In genomic region chr3R:30600154-30601009, dm6 we compare ENCODE assay signal across 1 fruit fly cellular context.
TF ChIP-seq lines count a peak whose summit lies in the region.

No protein-coding gene starts in this region.

TF ChIP-seq in whole organism, embryonic, 481 proteins besides CTCF, POLR2A, EP300 and RAD21 (continued from another document and continues in another):
- peak; percentile 63 for TF ChIP-seq CG33557 (GFP tag; optimal IDR thresholded peaks at IDR 0.05; lab: Kevin White, UChicago)
- TF ChIP-seq sna (GFP tag; IDR thresholded peaks at IDR 0.05; lab: Robert Waterston, UW; ENCODE audit: partially characterized antibody): no peak
- peak; percentile 82 for TF ChIP-seq klu (GFP tag; IDR thresholded peaks at IDR 0.05; lab: Robert Waterston, UW)
- TF ChIP-seq zfh1 (GFP tag; IDR thresholded peaks at IDR 0.05; lab: Robert Waterston, UW): peak; percentile 93
- TF ChIP-seq HLHmδ (GFP tag; optimal IDR thresholded peaks at IDR 0.05; lab: Kevin White, UChicago): no peak
- TF ChIP-seq pros (GFP tag; optimal IDR thresholded peaks at IDR 0.05; lab: Kevin White, UChicago): no peak
- TF ChIP-seq CG9215 (GFP tag; IDR thresholded peaks at IDR 0.05; lab: Robert Waterston, UW): peak; percentile 76
- TF ChIP-seq CG14965 (GFP tag; optimal IDR thresholded peaks at IDR 0.05; lab: Kevin White, UChicago; ENCODE audit: borderline replicate concordance): peak; percentile 43
- peak; percentile 84 for TF ChIP-seq maf-S (GFP tag; optimal IDR thresholded peaks at IDR 0.05; lab: Kevin White, UChicago)
- TF ChIP-seq psq (GFP tag; optimal IDR thresholded peaks at IDR 0.05; lab: Kevin White, UChicago): peak; percentile 87
- peak in 1 of 2 experiments; percentile 94 for TF ChIP-seq eve (GFP tag; optimal IDR thresholded peaks at IDR 0.05; lab: Kevin White, UChicago)
- peak; percentile 70 for TF ChIP-seq CG13624 (GFP tag; optimal IDR thresholded peaks at IDR 0.05; lab: Kevin White, UChicago)
- TF ChIP-seq sc (optimal IDR thresholded peaks at IDR 0.05; lab: Kevin White, UChicago): no peak
- peak; percentile 80 for TF ChIP-seq sc (GFP tag; optimal IDR thresholded peaks at IDR 0.05; lab: Kevin White, UChicago)
- peak; percentile 85 for TF ChIP-seq CG31441 (GFP tag; IDR thresholded peaks at IDR 0.05; lab: Robert Waterston, UW)
- no peak for TF ChIP-seq Opbp (GFP tag; IDR thresholded peaks at IDR 0.05; lab: Robert Waterston, UW; ENCODE audit: partially characterized antibody)
- peak; percentile 87 for TF ChIP-seq CG7786 (GFP tag; optimal IDR thresholded peaks at IDR 0.05; lab: Kevin White, UChicago)
- peak; percentile 91 for TF ChIP-seq Oli (tag; optimal IDR thresholded peaks at IDR 0.05; lab: Kevin White, UChicago)
- TF ChIP-seq jigr1 (GFP tag; IDR thresholded peaks at IDR 0.05; lab: Robert Waterston, UW): 0 out of 3 replicates have a peak, but pooled peaks have one; percentile 29
- TF ChIP-seq CG11093 (GFP tag; IDR thresholded peaks at IDR 0.05; lab: Robert Waterston, UW): peak; percentile 86
- TF ChIP-seq sim (GFP tag; IDR thresholded peaks at IDR 0.05; lab: Robert Waterston, UW): peak; percentile 89
- peak; percentile 70 for TF ChIP-seq Ravus (GFP tag; IDR thresholded peaks at IDR 0.05; lab: Robert Waterston, UW)
- peak; percentile 69 for TF ChIP-seq Usf (GFP tag; optimal IDR thresholded peaks at IDR 0.05; lab: Kevin White, UChicago)
- peak; percentile 94 for TF ChIP-seq CG2120 (GFP tag; optimal IDR thresholded peaks at IDR 0.05; lab: Kevin White, UChicago)
- peak; percentile 95 for TF ChIP-seq CG7556 (GFP tag; optimal IDR thresholded peaks at IDR 0.05; lab: Kevin White, UChicago)
- TF ChIP-seq otp (GFP tag; IDR thresholded peaks at IDR 0.05; lab: Robert Waterston, UW): peak; percentile 93
- TF ChIP-seq CG3065 (GFP tag; optimal IDR thresholded peaks at IDR 0.05; lab: Kevin White, UChicago): peak; percentile 58
- TF ChIP-seq her (GFP tag; optimal IDR thresholded peaks at IDR 0.05; lab: Kevin White, UChicago): peak; percentile 61
- TF ChIP-seq Aef1 (GFP tag; IDR thresholded peaks at IDR 0.05; lab: Robert Waterston, UW): peak; percentile 88
- peak; percentile 92 for TF ChIP-seq pho (GFP tag; optimal IDR thresholded peaks at IDR 0.05; lab: Kevin White, UChicago)
- peak; percentile 92 for TF ChIP-seq CG11456 (GFP tag; IDR thresholded peaks at IDR 0.05; lab: Robert Waterston, UW)
- TF ChIP-seq CG6654 (GFP tag; optimal IDR thresholded peaks at IDR 0.05; lab: Kevin White, UChicago): peak; percentile 76
- TF ChIP-seq dm (GFP tag; optimal IDR thresholded peaks at IDR 0.05; lab: Kevin White, UChicago): peak; percentile 76
- peak; percentile 93 for TF ChIP-seq Ada2b (GFP tag; IDR thresholded peaks at IDR 0.05; lab: Robert Waterston, UW)
- peak; percentile 85 for TF ChIP-seq CG15011 (GFP tag; optimal IDR thresholded peaks at IDR 0.05; lab: Kevin White, UChicago)
- TF ChIP-seq CG7372 (GFP tag; IDR thresholded peaks at IDR 0.05; lab: Robert Waterston, UW): peak; percentile 86
- peak; percentile 84 for TF ChIP-seq CG11085 (GFP tag; IDR thresholded peaks at IDR 0.05; lab: Robert Waterston, UW)
- peak; percentile 82 for TF ChIP-seq chn (GFP tag; optimal IDR thresholded peaks at IDR 0.05; lab: Kevin White, UChicago)
- peak; percentile 72 for TF ChIP-seq Antp (GFP tag; optimal IDR thresholded peaks at IDR 0.05; lab: Kevin White, UChicago)
- TF ChIP-seq sens (GFP tag; lab: Kevin White, UChicago): peak; percentile 98
- peak; percentile 90 for TF ChIP-seq CG3847 (GFP tag; IDR thresholded peaks at IDR 0.05; lab: Robert Waterston, UW)
- peak; percentile 66 for TF ChIP-seq schlank (tag; optimal IDR thresholded peaks at IDR 0.05; lab: Kevin White, UChicago)
- peak; percentile 90 for TF ChIP-seq Hsf (GFP tag; optimal IDR thresholded peaks at IDR 0.05; lab: Kevin White, UChicago)
- peak; percentile 88 for TF ChIP-seq tap (tag; optimal IDR thresholded peaks at IDR 0.05; lab: Kevin White, UChicago)
- TF ChIP-seq CG18476 (GFP tag; optimal IDR thresholded peaks at IDR 0.05; lab: Kevin White, UChicago): peak; percentile 92
- peak; percentile 90 for TF ChIP-seq CG1603 (tag; optimal IDR thresholded peaks at IDR 0.05; lab: Kevin White, UChicago)
- TF ChIP-seq CG11398 (GFP tag; optimal IDR thresholded peaks at IDR 0.05; lab: Kevin White, UChicago): peak; percentile 67
- peak; percentile 81 for TF ChIP-seq CG31224 (GFP tag; IDR thresholded peaks at IDR 0.05; lab: Robert Waterston, UW)
- no peak for TF ChIP-seq dan (GFP tag; IDR thresholded peaks at IDR 0.05; lab: Robert Waterston, UW)
- peak; percentile 95 for TF ChIP-seq CG7839 (tag; optimal IDR thresholded peaks at IDR 0.05; lab: Kevin White, UChicago)
- TF ChIP-seq Hmx (GFP tag; optimal IDR thresholded peaks at IDR 0.05; lab: Kevin White, UChicago): peak; percentile 79
- TF ChIP-seq BEAF-32 (GFP tag; optimal IDR thresholded peaks at IDR 0.05; lab: Kevin White, UChicago): peak; percentile 26
- peak; percentile 84 for TF ChIP-seq tio (GFP tag; optimal IDR thresholded peaks at IDR 0.05; lab: Kevin White, UChicago)
- peak; percentile 96 for TF ChIP-seq so (GFP tag; IDR thresholded peaks at IDR 0.05; lab: Robert Waterston, UW)
- TF ChIP-seq Max (GFP tag; optimal IDR thresholded peaks at IDR 0.05; lab: Kevin White, UChicago): peak; percentile 91
- peak; percentile 73 for TF ChIP-seq ssp (GFP tag; IDR thresholded peaks at IDR 0.05; lab: Robert Waterston, UW)
- TF ChIP-seq seq (GFP tag; IDR thresholded peaks at IDR 0.05; lab: Robert Waterston, UW): peak; percentile 93
- TF ChIP-seq CG4730 (GFP tag; IDR thresholded peaks at IDR 0.05; lab: Robert Waterston, UW): peak; percentile 90
- 0 out of 3 replicates have a peak, but pooled peaks have one; percentile 24 for TF ChIP-seq Doc3 (GFP tag; IDR thresholded peaks at IDR 0.05; lab: Robert Waterston, UW; ENCODE audit: partially characterized antibody)
- peak; percentile 92 for TF ChIP-seq Dbx (GFP tag; IDR thresholded peaks at IDR 0.05; lab: Robert Waterston, UW)
- no peak for TF ChIP-seq lov (optimal IDR thresholded peaks at IDR 0.05; lab: Kevin White, UChicago)
- peak; percentile 96 for TF ChIP-seq lov (GFP tag; IDR thresholded peaks at IDR 0.05; lab: Robert Waterston, UW)
- TF ChIP-seq Asciz (GFP tag; optimal IDR thresholded peaks at IDR 0.05; lab: Kevin White, UChicago): peak; percentile 86
- TF ChIP-seq Blimp-1 (GFP tag; optimal IDR thresholded peaks at IDR 0.05; lab: Kevin White, UChicago): peak; percentile 89
- TF ChIP-seq CG9817 (tag; optimal IDR thresholded peaks at IDR 0.05; lab: Kevin White, UChicago): peak; percentile 89
- TF ChIP-seq Elba2 (GFP tag; optimal IDR thresholded peaks at IDR 0.05; lab: Kevin White, UChicago): no peak
- peak; percentile 74 for TF ChIP-seq CG10462 (GFP tag; optimal IDR thresholded peaks at IDR 0.05; lab: Kevin White, UChicago)
- TF ChIP-seq Camta (GFP tag; optimal IDR thresholded peaks at IDR 0.05; lab: Kevin White, UChicago): peak; percentile 87
- no peak for TF ChIP-seq gcm2 (GFP tag; optimal IDR thresholded peaks at IDR 0.05; lab: Kevin White, UChicago)
- peak; percentile 93 for TF ChIP-seq CG14441 (GFP tag; IDR thresholded peaks at IDR 0.05; lab: Robert Waterston, UW)
- peak; percentile 90 for TF ChIP-seq Nf-YA (GFP tag; IDR thresholded peaks at IDR 0.05; lab: Robert Waterston, UW)
- peak; percentile 88 for TF ChIP-seq Sox100B (GFP tag; optimal IDR thresholded peaks at IDR 0.05; lab: Kevin White, UChicago)
- TF ChIP-seq CG11723 (GFP tag; optimal IDR thresholded peaks at IDR 0.05; lab: Kevin White, UChicago): peak; percentile 77
- peak; percentile 86 for TF ChIP-seq CG6175 (GFP tag; IDR thresholded peaks at IDR 0.05; lab: Robert Waterston, UW)
- peak; percentile 89 for TF ChIP-seq CG17361 (GFP tag; IDR thresholded peaks at IDR 0.05; lab: Robert Waterston, UW)
- TF ChIP-seq CG15601 (tag; optimal IDR thresholded peaks at IDR 0.05; lab: Kevin White, UChicago): peak; percentile 82
- TF ChIP-seq oc (tag; optimal IDR thresholded peaks at IDR 0.05; lab: Kevin White, UChicago): peak; percentile 86
- peak; percentile 88 for TF ChIP-seq Oaz (GFP tag; IDR thresholded peaks at IDR 0.05; lab: Robert Waterston, UW)
- peak; percentile 93 for TF ChIP-seq CG10366 (GFP tag; IDR thresholded peaks at IDR 0.05; lab: Robert Waterston, UW)
- TF ChIP-seq D19B (GFP tag; optimal IDR thresholded peaks at IDR 0.05; lab: Kevin White, UChicago): peak; percentile 72
- TF ChIP-seq CG6689 (GFP tag; IDR thresholded peaks at IDR 0.05; lab: Robert Waterston, UW): peak; percentile 93
- TF ChIP-seq CG12299 (tag; optimal IDR thresholded peaks at IDR 0.05; lab: Kevin White, UChicago): peak; percentile 88
- peak; percentile 61 for TF ChIP-seq ac (GFP tag; optimal IDR thresholded peaks at IDR 0.05; lab: Kevin White, UChicago)
- peak; percentile 77 for TF ChIP-seq Poxn (GFP tag; IDR thresholded peaks at IDR 0.05; lab: Robert Waterston, UW)
- peak; percentile 88 for TF ChIP-seq CG6254 (GFP tag; optimal IDR thresholded peaks at IDR 0.05; lab: Kevin White, UChicago)
- TF ChIP-seq CG10654 (GFP tag; optimal IDR thresholded peaks at IDR 0.05; lab: Kevin White, UChicago): peak; percentile 83
- peak; percentile 69 for TF ChIP-seq CG4360 (GFP tag; IDR thresholded peaks at IDR 0.05; lab: Robert Waterston, UW)
- TF ChIP-seq vfl (GFP tag; optimal IDR thresholded peaks at IDR 0.05; lab: Kevin White, UChicago): peak; percentile 78
- peak; percentile 93 for TF ChIP-seq ATbp (GFP tag; optimal IDR thresholded peaks at IDR 0.05; lab: Kevin White, UChicago)
- peak; percentile 53 for TF ChIP-seq CG8359 (GFP tag; optimal IDR thresholded peaks at IDR 0.05; lab: Kevin White, UChicago; ENCODE audit: borderline replicate concordance)
- TF ChIP-seq chinmo (GFP tag; IDR thresholded peaks at IDR 0.05; lab: Robert Waterston, UW; ENCODE audit: partially characterized antibody): peak; percentile 52; the same call in 1 of the 4 replicates
- TF ChIP-seq cas (GFP tag; IDR thresholded peaks at IDR 0.05; lab: Robert Waterston, UW): peak; percentile 84
- peak; percentile 93 for TF ChIP-seq ara (GFP tag; IDR thresholded peaks at IDR 0.05; lab: Robert Waterston, UW)
- peak; percentile 85 for TF ChIP-seq CG2875 (GFP tag; optimal IDR thresholded peaks at IDR 0.05; lab: Kevin White, UChicago)
- TF ChIP-seq CG10209 (GFP tag; optimal IDR thresholded peaks at IDR 0.05; lab: Kevin White, UChicago): peak; percentile 87
- peak; percentile 80 for TF ChIP-seq fu2 (GFP tag; optimal IDR thresholded peaks at IDR 0.05; lab: Kevin White, UChicago)
- peak; percentile 87 for TF ChIP-seq salm (tag; optimal IDR thresholded peaks at IDR 0.05; lab: Kevin White, UChicago)
- peak; percentile 85 for TF ChIP-seq CG13123 (GFP tag; optimal IDR thresholded peaks at IDR 0.05; lab: Kevin White, UChicago)
- TF ChIP-seq wor (GFP tag; IDR thresholded peaks at IDR 0.05; lab: Robert Waterston, UW): peak; percentile 77
- TF ChIP-seq CG14860 (GFP tag; IDR thresholded peaks at IDR 0.05; lab: Robert Waterston, UW; ENCODE audit: partially characterized antibody): no peak
- TF ChIP-seq CG15073 (GFP tag; optimal IDR thresholded peaks at IDR 0.05; lab: Kevin White, UChicago): no peak
- peak; percentile 79 for TF ChIP-seq corto (GFP tag; optimal IDR thresholded peaks at IDR 0.05; lab: Kevin White, UChicago)
- TF ChIP-seq Hr51 (GFP tag; optimal IDR thresholded peaks at IDR 0.05; lab: Kevin White, UChicago): peak; percentile 84 to 94
- peak; percentile 95 for TF ChIP-seq B-H1 (GFP tag; IDR thresholded peaks at IDR 0.05; lab: Robert Waterston, UW)
- peak; percentile 67 for TF ChIP-seq Deaf1 (tag; optimal IDR thresholded peaks at IDR 0.05; lab: Kevin White, UChicago)
- TF ChIP-seq CG18262 (tag; optimal IDR thresholded peaks at IDR 0.05; lab: Kevin White, UChicago): peak; percentile 93
- no peak for TF ChIP-seq nerfin-2 (GFP tag; IDR thresholded peaks at IDR 0.05; lab: Robert Waterston, UW; ENCODE audit: partially characterized antibody)
- TF ChIP-seq pfk (GFP tag; optimal IDR thresholded peaks at IDR 0.05; lab: Kevin White, UChicago): no peak
- TF ChIP-seq sima (GFP tag; optimal IDR thresholded peaks at IDR 0.05; lab: Kevin White, UChicago): peak; percentile 40
- peak; percentile 51; the same call in 1 of the 3 replicates for TF ChIP-seq CG11560 (tag; IDR thresholded peaks at IDR 0.05; lab: Robert Waterston, UW)
- peak; percentile 68 for TF ChIP-seq CG1647 (GFP tag; optimal IDR thresholded peaks at IDR 0.05; lab: Kevin White, UChicago)
- peak; percentile 93 for TF ChIP-seq CG14014 (GFP tag; IDR thresholded peaks at IDR 0.05; lab: Robert Waterston, UW)
- TF ChIP-seq Lpt (GFP tag; optimal IDR thresholded peaks at IDR 0.05; lab: Kevin White, UChicago): no peak
- peak; percentile 93 for TF ChIP-seq H15 (GFP tag; IDR thresholded peaks at IDR 0.05; lab: Robert Waterston, UW)
- peak; percentile 82 for TF ChIP-seq CG3407 (GFP tag; optimal IDR thresholded peaks at IDR 0.05; lab: Kevin White, UChicago)
- TF ChIP-seq NC2α (GFP tag; optimal IDR thresholded peaks at IDR 0.05; lab: Kevin White, UChicago): peak; percentile 62
- TF ChIP-seq gro (GFP tag; optimal IDR thresholded peaks at IDR 0.05; lab: Kevin White, UChicago): peak; percentile 94
- peak; percentile 59 for TF ChIP-seq CG4617 (GFP tag; optimal IDR thresholded peaks at IDR 0.05; lab: Kevin White, UChicago; ENCODE audit: borderline replicate concordance)
- peak; percentile 87 for TF ChIP-seq Chrac-16 (GFP tag; optimal IDR thresholded peaks at IDR 0.05; lab: Kevin White, UChicago)
- 0 out of 2 replicates have a peak, but pooled peaks have one; percentile 43 for TF ChIP-seq Doc2 (GFP tag; IDR thresholded peaks at IDR 0.05; lab: Robert Waterston, UW)
- TF ChIP-seq slbo (GFP tag; IDR thresholded peaks at IDR 0.05; lab: Robert Waterston, UW): peak; percentile 94
- TF ChIP-seq CG16863 (GFP tag; optimal IDR thresholded peaks at IDR 0.05; lab: Kevin White, UChicago): peak; percentile 83
- peak; percentile 82 for TF ChIP-seq CG1792 (GFP tag; optimal IDR thresholded peaks at IDR 0.05; lab: Kevin White, UChicago)
- TF ChIP-seq Sry-δ (GFP tag; optimal IDR thresholded peaks at IDR 0.05; lab: Kevin White, UChicago): peak; percentile 43
- peak; percentile 93 for TF ChIP-seq dmrt99B (tag; optimal IDR thresholded peaks at IDR 0.05; lab: Kevin White, UChicago)
- TF ChIP-seq CG7987 (GFP tag; optimal IDR thresholded peaks at IDR 0.05; lab: Kevin White, UChicago): peak; percentile 85
- TF ChIP-seq ap (GFP tag; IDR thresholded peaks at IDR 0.05; lab: Robert Waterston, UW): peak; percentile 92
- peak; percentile 73 for TF ChIP-seq ro (GFP tag; IDR thresholded peaks at IDR 0.05; lab: Robert Waterston, UW)
- no peak for TF ChIP-seq cg (GFP tag; optimal IDR thresholded peaks at IDR 0.05; lab: Kevin White, UChicago)
- no peak for TF ChIP-seq pan (optimal IDR thresholded peaks at IDR 0.05; lab: Kevin White, UChicago)
- TF ChIP-seq pan (GFP tag; optimal IDR thresholded peaks at IDR 0.05 in 1 of 2, IDR thresholded peaks at IDR 0.05 in 1 of 2): peak in 1 of 2 experiments; percentile 96
